Worm (Caenorhabditis elegans) whole organism, L3 larva: ENCODE data around the gene srbc-75.
"Not testable (repeated sequence)": the region's sequence is repeated elsewhere in the genome, so short reads cannot be mapped to it uniquely, and the experiment has no call there.

Experiments
- R02D3.7 ChIP-seq: fragments of 150-350 bp; optimal IDR thresholded peaks from 2 replicates; lab custom pipeline; 2014; ENCODE audit warnings: missing biosample characterization, missing genetic modification characterization
- ZK546.5 ChIP-seq: sonication (generic microtip); optimal IDR thresholded peaks from 2 replicates; lab custom pipeline; 2017; ENCODE audit warnings: missing biosample characterization, missing genetic modification characterization
- aly-2 ChIP-seq: fragments of 150-350 bp; optimal IDR thresholded peaks from 2 replicates; lab custom pipeline; 2014; ENCODE audit warnings: missing biosample characterization, missing genetic modification characterization
- ceh-16 ChIP-seq: sonication (generic microtip); optimal IDR thresholded peaks from 2 replicates; lab custom pipeline; 2017; ENCODE audit warnings: missing biosample characterization, missing genetic modification characterization
- ceh-28 ChIP-seq: fragments of 150-350 bp; optimal IDR thresholded peaks from 2 replicates; lab custom pipeline; 2014; ENCODE audit warnings: missing biosample characterization, missing genetic modification reagents, missing genetic modification characterization
- ceh-82 ChIP-seq: fragments of 150-350 bp; optimal IDR thresholded peaks from 2 replicates; lab custom pipeline; 2014; ENCODE audit warnings: missing biosample characterization, missing genetic modification characterization
- daf-12 ChIP-seq: fragments of 150-350 bp; optimal IDR thresholded peaks from 2 replicates; lab custom pipeline; 2014; ENCODE audit warnings: missing biosample characterization, missing genetic modification reagents, missing genetic modification characterization
- egl-27 ChIP-seq: sonication (generic microtip); optimal IDR thresholded peaks from 4 replicates; lab custom pipeline; 2017; ENCODE audit warnings: missing biosample characterization, missing genetic modification reagents, missing genetic modification characterization
- elt-2 ChIP-seq: sonication (generic microtip); optimal IDR thresholded peaks from 2 replicates; lab custom pipeline; 2016; ENCODE audit warnings: missing genetic modification reagents, mild to moderate bottlenecking, missing genetic modification characterization, missing compliant biosample characterization
- eor-1 ChIP-seq, 2 experiments: fragments of 150-350 bp; optimal IDR thresholded peaks; 2 replicates each; lab custom pipeline; 2014 to 2018; ENCODE audit warnings: missing biosample characterization in 2 of 2, missing genetic modification characterization in 2 of 2
- fkh-10 ChIP-seq: sonication (generic microtip); optimal IDR thresholded peaks from 2 replicates; lab custom pipeline; 2017; ENCODE audit warnings: missing biosample characterization, missing genetic modification reagents, missing genetic modification characterization
- fkh-2 ChIP-seq: fragments of 150-350 bp; optimal IDR thresholded peaks from 2 replicates; lab custom pipeline; 2014; ENCODE audit warnings: missing biosample characterization, missing genetic modification reagents, missing genetic modification characterization
- jun-1 ChIP-seq: fragments of 150-350 bp; optimal IDR thresholded peaks from 2 replicates; lab custom pipeline; 2014; ENCODE audit warnings: missing biosample characterization, missing genetic modification reagents, missing genetic modification characterization
- lin-39 ChIP-seq: fragments of 150-350 bp; optimal IDR thresholded peaks from 2 replicates; lab custom pipeline; 2018; ENCODE audit warnings: missing biosample characterization, missing genetic modification reagents, missing genetic modification characterization
- lsy-12 ChIP-seq: sonication (generic microtip); optimal IDR thresholded peaks from 2 replicates; lab custom pipeline; 2016; ENCODE audit warnings: mild to moderate bottlenecking, missing genetic modification characterization, missing compliant biosample characterization
- mdl-1 ChIP-seq: fragments of 150-350 bp; optimal IDR thresholded peaks from 2 replicates; lab custom pipeline; 2014; ENCODE audit warnings: missing biosample characterization, missing genetic modification characterization
- mml-1 ChIP-seq: fragments of 150-350 bp; sonication (generic microtip); optimal IDR thresholded peaks from 3 replicates; lab custom pipeline; 2014; ENCODE audit warnings: missing biosample characterization, missing genetic modification characterization
- nfya-1 ChIP-seq: sonication (generic microtip); optimal IDR thresholded peaks from 2 replicates; lab custom pipeline; 2017; ENCODE audit warnings: missing genetic modification characterization, mild to moderate bottlenecking, missing compliant biosample characterization, antibody characterized with exemption, moderate library complexity; ENCODE audit not compliant: insufficient read depth
- nhr-11 ChIP-seq: fragments of 150-350 bp; optimal IDR thresholded peaks from 2 replicates; lab custom pipeline; 2014; ENCODE audit warnings: missing biosample characterization, missing genetic modification characterization
- nhr-12 ChIP-seq: fragments of 150-350 bp; optimal IDR thresholded peaks from 2 replicates; lab custom pipeline; 2014; ENCODE audit warnings: missing biosample characterization, missing genetic modification characterization
- nhr-23 ChIP-seq: fragments of 150-350 bp; optimal IDR thresholded peaks from 2 replicates; lab custom pipeline; 2014; ENCODE audit warnings: missing biosample characterization, missing genetic modification reagents, missing genetic modification characterization
- nhr-28 ChIP-seq: fragments of 150-350 bp; optimal IDR thresholded peaks from 2 replicates; lab custom pipeline; 2014; ENCODE audit warnings: missing biosample characterization, missing genetic modification characterization
- nhr-76 ChIP-seq: fragments of 150-350 bp; sonication (generic microtip); optimal IDR thresholded peaks from 5 replicates; lab custom pipeline; 2014; ENCODE audit warnings: missing biosample characterization, missing genetic modification characterization
- nhr-77 ChIP-seq: fragments of 150-350 bp; optimal IDR thresholded peaks from 2 replicates; lab custom pipeline; 2014; ENCODE audit warnings: missing biosample characterization, missing genetic modification characterization
- pha-4 ChIP-seq: fragments of 150-350 bp; optimal IDR thresholded peaks from 2 replicates; lab custom pipeline; 2014; ENCODE audit warnings: missing biosample characterization, missing genetic modification reagents, missing genetic modification characterization
- pqm-1 ChIP-seq: fragments of 150-350 bp; optimal IDR thresholded peaks from 2 replicates; lab custom pipeline; 2017; ENCODE audit warnings: missing biosample characterization, missing genetic modification characterization, inconsistent platforms
- tbx-2 ChIP-seq: sonication (generic microtip); optimal IDR thresholded peaks from 2 replicates; lab custom pipeline; 2016; ENCODE audit warnings: mild to moderate bottlenecking, missing genetic modification characterization, missing compliant biosample characterization
- unc-39 ChIP-seq: sonication (generic microtip); optimal IDR thresholded peaks from 4 replicates; lab custom pipeline; 2017; ENCODE audit warnings: missing biosample characterization, missing genetic modification characterization
- zag-1 ChIP-seq: fragments of 150-350 bp; optimal IDR thresholded peaks from 2 replicates; lab custom pipeline; 2014; ENCODE audit warnings: missing biosample characterization, missing genetic modification characterization
- ztf-11 ChIP-seq: fragments of 150-350 bp; optimal IDR thresholded peaks from 2 replicates; lab custom pipeline; 2014; ENCODE audit warnings: missing biosample characterization, missing genetic modification characterization
- ztf-4 ChIP-seq: fragments of 150-350 bp; optimal IDR thresholded peaks from 2 replicates; lab custom pipeline; 2014; ENCODE audit warnings: missing biosample characterization, missing genetic modification characterization

The srbc-75 gene

ce11 chrV:15235661-15236060 lies 18.0 kb upstream of the srbc-75 start, which contains the start of gene nhr-164:
TSS of gene nhr-164 (minus strand) at chrV:15235761.
- TF ChIP-seq nfya-1 (tag; lab: Kevin White, UChicago) (no peak), nhr-77 (tag; lab: Kevin White, UChicago) (no peak), ZK546.5 (no peak), nhr-11 (tag; lab: Kevin White, UChicago) (no peak), ztf-11 (no peak), egl-27 (tag; lab: Kevin White, UChicago) (no peak), fkh-10 (no peak), mml-1 (tag; lab: Kevin White, UChicago) (no peak), nhr-23 (tag; lab: Kevin White, UChicago) (no peak)

DNA sequence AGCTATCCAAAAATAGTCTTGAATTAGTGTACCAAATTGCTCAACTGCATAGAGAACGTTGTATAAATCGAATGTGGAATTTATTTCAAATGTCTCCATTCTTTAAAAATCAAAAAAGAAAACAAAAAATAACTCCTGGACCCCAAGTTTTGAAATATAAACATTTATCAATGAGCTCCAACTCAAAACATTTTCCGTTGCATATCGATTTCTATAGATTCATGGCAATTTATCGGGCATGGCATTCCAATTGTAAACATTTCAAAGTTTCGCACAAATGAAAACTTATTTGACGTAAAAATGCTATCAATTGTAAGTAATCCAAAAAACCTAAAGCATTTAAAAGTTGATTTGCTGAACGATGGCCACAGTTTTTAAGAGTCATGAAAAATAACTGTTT lies 15.1 kb upstream of the srbc-75 start, which contains the start of gene srw-12:
srw-12 (minus strand) TSS at position 101 of the 400 bp plus-strand sequence.
- TF ChIP-seq tbx-2 (tag; lab: Kevin White, UChicago): no peak
- no peak for TF ChIP-seq nhr-76 (tag; lab: Kevin White, UChicago)
- TF ChIP-seq egl-27 (tag; lab: Kevin White, UChicago): no peak
- TF ChIP-seq mml-1 (tag; lab: Kevin White, UChicago): no peak
- TF ChIP-seq lsy-12 (tag; lab: Kevin White, UChicago): no peak
- TF ChIP-seq daf-12 (tag; lab: Kevin White, UChicago): no peak
- no peak for TF ChIP-seq ztf-11
- TF ChIP-seq fkh-2 (tag; lab: Kevin White, UChicago): no peak
- no peak for TF ChIP-seq aly-2 (tag; lab: Kevin White, UChicago)
- TF ChIP-seq ceh-16 (tag; lab: Kevin White, UChicago): no peak
- no peak for TF ChIP-seq nhr-28
- no peak for TF ChIP-seq elt-2 (tag; lab: Kevin White, UChicago)
- TF ChIP-seq ceh-82 (tag; lab: Kevin White, UChicago): no peak
- no peak for TF ChIP-seq nhr-12

DNA sequence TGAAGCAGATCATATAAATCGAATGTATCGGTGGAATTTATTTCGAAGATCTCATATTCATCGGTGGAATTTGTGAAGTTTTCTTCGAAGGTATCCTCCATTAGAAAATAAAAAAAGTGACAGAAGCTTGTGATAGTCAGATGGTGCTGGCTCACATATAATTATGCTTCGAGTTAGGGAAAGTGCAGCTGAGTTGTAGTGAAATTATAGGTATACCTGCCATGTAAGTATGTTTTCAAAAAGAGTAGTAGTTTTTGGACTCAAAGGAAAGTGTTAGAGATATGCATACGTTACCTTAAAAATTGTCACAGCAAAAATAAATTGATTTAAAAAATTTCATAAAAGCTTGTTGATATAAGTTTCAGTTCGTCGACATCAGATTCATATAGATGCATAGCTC lies 13.4 kb upstream of the srbc-75 start, which contains the start of gene srw-11:
srw-11 (minus strand) TSS at position 101 of the 400 bp plus-strand sequence.
- TF ChIP-seq nhr-28 (no peak), lin-39 (no peak), eor-1 (tag; optimal IDR thresholded peaks at IDR 0.05; lab: Kevin White, UChicago) (no peak)

ce11 chrV:15241259-15241658 lies 12.4 kb upstream of the srbc-75 start, which contains the start of gene chil-12:
TSS of gene chil-12 (plus strand) at chrV:15241559.
- TF ChIP-seq nhr-23 (tag; lab: Kevin White, UChicago) (no peak), lsy-12 (tag; lab: Kevin White, UChicago) (no peak), unc-39 (tag; lab: Kevin White, UChicago) (no peak), nhr-11 (tag; lab: Kevin White, UChicago) (no peak)

DNA sequence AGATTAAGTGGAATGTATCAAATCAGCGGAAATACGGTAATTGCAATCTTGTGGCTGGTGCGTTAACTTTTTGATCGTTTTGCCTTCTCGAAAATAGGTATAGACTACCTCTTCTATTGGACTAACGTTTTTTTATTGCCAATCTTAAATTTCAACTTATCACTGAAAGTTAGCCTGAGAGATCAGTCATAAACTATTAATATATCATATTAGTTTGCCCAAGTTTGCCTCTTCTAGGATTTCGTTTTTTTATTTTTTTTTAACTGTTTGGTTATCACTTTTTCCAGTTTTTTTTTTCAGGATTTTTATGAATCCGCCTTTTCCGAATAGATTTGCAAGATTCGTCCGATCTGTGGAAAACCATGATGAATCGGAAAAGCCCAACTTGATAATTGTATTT lies 9.2 kb upstream of the srbc-75 start, which contains the start of gene kin-30:
kin-30 (plus strand) TSS at position 301 of the 400 bp plus-strand sequence.
- no peak for TF ChIP-seq pqm-1 (tag; lab: Kevin White, UChicago)
- TF ChIP-seq zag-1: no peak
- no peak for TF ChIP-seq pha-4 (tag; lab: Kevin White, UChicago)
- TF ChIP-seq elt-2 (tag; lab: Kevin White, UChicago): no peak
- TF ChIP-seq, all 47 proteins: peak for 0

ce11 chrV:15250304-15250703 lies 3.3 kb upstream of the srbc-75 start, which contains the start of gene srd-28:
TSS of gene srd-28 (plus strand) at chrV:15250604.
- not testable (repeated sequence) for TF ChIP-seq R02D3.7, ztf-4, nhr-77 (tag; lab: Kevin White, UChicago)

DNA sequence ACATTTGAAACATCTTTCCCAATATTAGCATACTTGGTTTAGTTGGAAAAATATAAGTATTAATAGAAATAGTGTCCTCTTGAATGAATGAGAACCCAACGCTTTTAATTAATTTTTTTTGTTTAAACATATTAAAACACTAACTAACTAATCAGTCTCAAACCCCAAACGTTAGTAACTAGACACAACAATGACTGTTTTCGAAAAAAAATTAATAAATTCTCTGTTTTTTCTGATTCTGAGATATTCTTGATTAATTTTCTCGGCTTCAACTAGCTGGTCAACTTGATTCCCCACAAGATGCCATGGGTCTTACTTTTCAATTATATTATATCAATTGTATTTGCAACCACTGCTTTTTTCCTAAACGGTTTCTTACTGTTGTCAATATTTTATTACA lies 1.5 kb upstream of the srbc-75 start, which contains the start of gene srbc-76:
srbc-76 (plus strand) TSS at position 301 of the 400 bp plus-strand sequence.
- TF ChIP-seq ceh-28: no peak
- no peak for TF ChIP-seq jun-1 (tag; lab: Kevin White, UChicago)
- no peak for TF ChIP-seq ceh-16 (tag; lab: Kevin White, UChicago)
- TF ChIP-seq zag-1: no peak
- no peak for TF ChIP-seq mdl-1 (tag; lab: Kevin White, UChicago)
- TF ChIP-seq daf-12 (tag; lab: Kevin White, UChicago): no peak
- TF ChIP-seq nhr-23 (tag; lab: Kevin White, UChicago): no peak
- TF ChIP-seq ZK546.5: no peak
- TF ChIP-seq, all 47 proteins: peak for 0
